Fruit fly (Drosophila melanogaster) whole organism, embryonic: ENCODE data around the gene CG6415.

ENCODE experiments used
- CG12155 ChIP-seq: fragments of 200-800 bp; sonication (Bioruptor generic); optimal IDR thresholded peaks from 3 replicates; lab custom pipeline; 2016; ENCODE audit warnings: missing biosample characterization, missing genetic modification characterization
- CG6791 ChIP-seq: fragments of 200-800 bp; sonication (Bioruptor generic); IDR thresholded peaks from 3 replicates; pipeline ENCODE4 v1.3.6; 2022; ENCODE audit warnings: missing biosample characterization, missing genetic modification characterization; ENCODE audit not compliant: partially characterized antibody
- CG7556 ChIP-seq: fragments of 200-800 bp; sonication (Bioruptor generic); optimal IDR thresholded peaks from 2 replicates; lab custom pipeline; 2017; ENCODE audit warnings: missing biosample characterization, mild to moderate bottlenecking, missing genetic modification characterization
- Camta ChIP-seq: fragments of 200-800 bp; sonication (Bioruptor generic); optimal IDR thresholded peaks from 2 replicates; lab custom pipeline; 2016; ENCODE audit warnings: missing biosample characterization, missing genetic modification characterization
- Kr ChIP-seq: fragments of 200-800 bp; sonication (Bioruptor generic); optimal IDR thresholded peaks from 2 replicates; lab custom pipeline; 2017; ENCODE audit warnings: missing biosample characterization, mild to moderate bottlenecking, missing genetic modification characterization
- fd102C ChIP-seq: fragments of 200-800 bp; sonication (Bioruptor generic); optimal IDR thresholded peaks from 2 replicates; lab custom pipeline; 2018; ENCODE audit warnings: missing biosample characterization, mild to moderate bottlenecking, missing genetic modification characterization, moderate library complexity
- fd96Cb ChIP-seq: fragments of 200-800 bp; sonication (Bioruptor generic); optimal IDR thresholded peaks from 2 replicates; lab custom pipeline; 2018; ENCODE audit warnings: missing biosample characterization, mild to moderate bottlenecking, missing genetic modification characterization, moderate library complexity
- kay ChIP-seq: fragments of 200-800 bp; sonication (Bioruptor generic); optimal IDR thresholded peaks from 2 replicates; lab custom pipeline; 2016; ENCODE audit warnings: missing biosample characterization, missing genetic modification characterization

- TF ChIP-seq fd102C (GFP tag; lab: Kevin White, UChicago): no peak
- TF ChIP-seq Kr (GFP tag; lab: Kevin White, UChicago): no peak
- no peak for TF ChIP-seq Camta (GFP tag; lab: Kevin White, UChicago)
- no peak for TF ChIP-seq kay (GFP tag; lab: Kevin White, UChicago)
- no peak for TF ChIP-seq CG12155 (GFP tag; lab: Kevin White, UChicago)
- no peak for TF ChIP-seq fd96Cb (tag; lab: Kevin White, UChicago)
- no peak for TF ChIP-seq CG7556
- no peak for TF ChIP-seq CG6791 (GFP tag; lab: Robert Waterston, UW)
These were observed 21.8 kb upstream of the CG6415 start, which contains the start of gene CG17107 for dm6 chr2L:10681602-10682001.
